Fruit fly (Drosophila melanogaster): ENCODE results near the gene Tpc1.

Gene Tpc1

DNA sequence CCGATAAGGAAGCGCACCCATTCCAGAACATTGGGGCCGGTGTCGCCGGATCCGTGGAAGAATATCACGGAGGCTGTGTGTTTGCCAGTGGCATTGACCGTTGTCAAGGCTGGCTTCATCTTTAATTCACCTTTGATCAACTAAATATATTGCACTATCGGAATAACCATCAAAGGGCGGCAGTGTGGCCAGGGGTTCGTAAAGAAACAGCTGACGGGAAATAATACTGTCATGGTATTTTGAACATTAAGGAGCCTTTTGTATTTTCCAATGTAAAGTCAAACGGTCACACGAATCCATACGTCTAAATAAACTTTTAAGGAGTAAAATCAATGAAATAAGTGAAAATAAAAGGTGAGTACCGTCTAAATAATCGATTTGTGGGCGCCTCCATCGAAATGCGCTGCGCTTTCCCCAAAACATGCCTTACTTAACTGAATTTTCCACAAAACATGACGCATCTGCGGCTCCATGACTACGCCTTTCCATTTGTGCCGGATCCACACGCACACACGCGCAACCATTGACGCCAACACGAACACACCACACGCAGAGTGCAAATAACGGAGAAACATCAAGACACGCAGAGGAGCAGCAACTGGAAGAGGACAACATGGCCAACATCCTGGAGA is 27.6 kb downstream of the Tpc1 start, which contains the start of the genes CG6567 and CG4511 (continued):
- TF ChIP-seq ind (GFP tag; optimal IDR thresholded peaks at IDR 0.05), result no peak
- TF ChIP-seq sens (GFP tag), result peak; percentile 79
- TF ChIP-seq pita (GFP tag; optimal IDR thresholded peaks at IDR 0.05), result no peak
- TF ChIP-seq Hr39 (optimal IDR thresholded peaks at IDR 0.05), result no peak
- TF ChIP-seq psq (GFP tag; optimal IDR thresholded peaks at IDR 0.05), result no peak
- no peak for TF ChIP-seq CG6689 (GFP tag; IDR thresholded peaks at IDR 0.05)
- no peak for TF ChIP-seq CG11085 (GFP tag; IDR thresholded peaks at IDR 0.05)
- TF ChIP-seq Eip74EF (GFP tag; optimal IDR thresholded peaks at IDR 0.05), result no peak
- TF ChIP-seq CG34422 (GFP tag; IDR thresholded peaks at IDR 0.05), result peak; percentile 80; the same call in 1 of the 3 replicates
- TF ChIP-seq Max (GFP tag; optimal IDR thresholded peaks at IDR 0.05), result no peak
- no peak for TF ChIP-seq sna (GFP tag; IDR thresholded peaks at IDR 0.05; ENCODE audit: partially characterized antibody)
- TF ChIP-seq gt (GFP tag; IDR thresholded peaks at IDR 0.05), result no peak
- TF ChIP-seq BEAF-32 (GFP tag; optimal IDR thresholded peaks at IDR 0.05), result peak; percentile 56
- TF ChIP-seq kay (GFP tag; optimal IDR thresholded peaks at IDR 0.05), result no peak
- no peak for TF ChIP-seq chif (GFP tag; optimal IDR thresholded peaks at IDR 0.05)
- no peak for TF ChIP-seq tap (tag; optimal IDR thresholded peaks at IDR 0.05)
- no peak for TF ChIP-seq chm (GFP tag; IDR thresholded peaks at IDR 0.05)
- no peak for TF ChIP-seq pfk (GFP tag; optimal IDR thresholded peaks at IDR 0.05)
- no peak for TF ChIP-seq Trl (optimal IDR thresholded peaks at IDR 0.05)
- no peak for TF ChIP-seq Trl (GFP tag; optimal IDR thresholded peaks at IDR 0.05)
- TF ChIP-seq CG12744 (GFP tag; optimal IDR thresholded peaks at IDR 0.05), result no peak
- TF ChIP-seq CG17802 (tag; optimal IDR thresholded peaks at IDR 0.05), result no peak
- TF ChIP-seq eve (GFP tag; optimal IDR thresholded peaks at IDR 0.05), result no peak
- TF ChIP-seq CG2678 (tag; optimal IDR thresholded peaks at IDR 0.05), result no peak
- TF ChIP-seq CG1233 (GFP tag; optimal IDR thresholded peaks at IDR 0.05), result no peak
- TF ChIP-seq grn (GFP tag; optimal IDR thresholded peaks at IDR 0.05), result peak; percentile 93
- TF ChIP-seq fd102C (GFP tag; optimal IDR thresholded peaks at IDR 0.05), result no peak
- no peak; the same call in 2 of the 3 replicates for TF ChIP-seq CG6791 (GFP tag; IDR thresholded peaks at IDR 0.05; ENCODE audit: partially characterized antibody)
- TF ChIP-seq nmo (GFP tag; optimal IDR thresholded peaks at IDR 0.05), result peak; percentile 36
- peak; percentile 55 for TF ChIP-seq CG12659 (GFP tag; optimal IDR thresholded peaks at IDR 0.05)
- no peak for TF ChIP-seq CG7271 (tag; optimal IDR thresholded peaks at IDR 0.05)
- TF ChIP-seq CG4820 (GFP tag; optimal IDR thresholded peaks at IDR 0.05), result no peak
- no peak for TF ChIP-seq Oli (tag; optimal IDR thresholded peaks at IDR 0.05)
- no peak for TF ChIP-seq CG3281 (GFP tag; optimal IDR thresholded peaks at IDR 0.05)
- TF ChIP-seq dan (GFP tag; IDR thresholded peaks at IDR 0.05), result no peak
- TF ChIP-seq CG10565 (GFP tag; optimal IDR thresholded peaks at IDR 0.05), result no peak
- TF ChIP-seq dmrt11E (tag; optimal IDR thresholded peaks at IDR 0.05), result no peak
- no peak for TF ChIP-seq H2.0 (GFP tag; IDR thresholded peaks at IDR 0.05)
- peak; percentile 21 for TF ChIP-seq phol (tag; optimal IDR thresholded peaks at IDR 0.05)
- no peak for TF ChIP-seq prd (optimal IDR thresholded peaks at IDR 0.05)
- no peak for TF ChIP-seq prd (GFP tag; IDR thresholded peaks at IDR 0.05)
- no peak for TF ChIP-seq CG14667 (GFP tag; IDR thresholded peaks at IDR 0.05)
- no peak for TF ChIP-seq CG18619 (GFP tag; optimal IDR thresholded peaks at IDR 0.05)
- TF ChIP-seq stwl (tag; optimal IDR thresholded peaks at IDR 0.05), result peak; percentile 60
- TF ChIP-seq Ssrp (tag; optimal IDR thresholded peaks at IDR 0.05), result no peak
- TF ChIP-seq peb (GFP tag; IDR thresholded peaks at IDR 0.05), result no peak
- TF ChIP-seq HLHmδ (GFP tag; optimal IDR thresholded peaks at IDR 0.05), result no peak
- TF ChIP-seq CG9797 (GFP tag; optimal IDR thresholded peaks at IDR 0.05), result peak; percentile 78
- no peak for TF ChIP-seq Antp (GFP tag; optimal IDR thresholded peaks at IDR 0.05)
- no peak for TF ChIP-seq CG11247 (GFP tag; IDR thresholded peaks at IDR 0.05)
- no peak for TF ChIP-seq CG7987 (GFP tag; optimal IDR thresholded peaks at IDR 0.05)
